Worm (Caenorhabditis elegans) whole organism, late embryonic: ENCODE measurements around the gene ssp-35.
A peak's percentile ranks its signal among the peaks of the same experiment; 100 is the strongest.

Source experiments
- C08G9.2 ChIP-seq: sonication (generic microtip); optimal IDR thresholded peaks from 2 replicates; lab custom pipeline; 2016; ENCODE audit warnings: mild to moderate bottlenecking, missing genetic modification characterization, moderate library complexity, missing compliant biosample characterization
- F13H6.1 ChIP-seq: sonication (generic microtip); optimal IDR thresholded peaks from 2 replicates; lab custom pipeline; 2016; ENCODE audit warnings: missing genetic modification characterization, missing compliant biosample characterization
- K09A11.1 ChIP-seq: sonication (generic microtip); optimal IDR thresholded peaks from 2 replicates; lab custom pipeline; 2017; ENCODE audit warnings: antibody characterized with exemption, mild to moderate bottlenecking, missing genetic modification characterization, missing compliant biosample characterization; ENCODE audit not compliant: insufficient read depth
- Y22D7AL.16 ChIP-seq: sonication (generic microtip); optimal IDR thresholded peaks from 2 replicates; lab custom pipeline; 2016; ENCODE audit warnings: missing genetic modification characterization, missing compliant biosample characterization
- ama-1 ChIP-seq: fragments of 150-350 bp; optimal IDR thresholded peaks from 2 replicates; lab custom pipeline; 2014
- ceh-14 ChIP-seq: sonication (generic microtip); optimal IDR thresholded peaks from 2 replicates; lab custom pipeline; 2016; ENCODE audit warnings: missing genotype, missing genetic modification characterization, missing compliant biosample characterization
- ceh-2 ChIP-seq: sonication (generic microtip); optimal IDR thresholded peaks from 2 replicates; lab custom pipeline; 2016; ENCODE audit warnings: missing genotype, missing genetic modification characterization, missing compliant biosample characterization
- ceh-30 ChIP-seq: fragments of 150-350 bp; optimal IDR thresholded peaks from 2 replicates; lab custom pipeline; 2014; ENCODE audit warnings: missing biosample characterization, missing genetic modification characterization
- ceh-31 ChIP-seq: sonication (generic microtip); optimal IDR thresholded peaks from 2 replicates; lab custom pipeline; 2016; ENCODE audit warnings: missing genetic modification characterization, missing compliant biosample characterization
- ceh-34 ChIP-seq: sonication (generic microtip); optimal IDR thresholded peaks from 2 replicates; lab custom pipeline; 2016; ENCODE audit warnings: mild to moderate bottlenecking, missing genetic modification characterization, missing compliant biosample characterization
- ceh-45 ChIP-seq: fragments of 200-800 bp; sonication (Bioruptor generic); IDR thresholded peaks from 2 replicates; pipeline ENCODE4 v1.3.6; 2022; ENCODE audit warnings: missing genetic modification reagents, missing genetic modification characterization, missing compliant biosample characterization
- ceh-48 ChIP-seq: sonication (generic microtip); optimal IDR thresholded peaks from 2 replicates; lab custom pipeline; 2016; ENCODE audit warnings: missing genetic modification characterization, inconsistent platforms, missing compliant biosample characterization
- ceh-6 ChIP-seq: fragments of 200-800 bp; sonication (Bioruptor generic); optimal IDR thresholded peaks from 2 replicates; lab custom pipeline; 2018; ENCODE audit warnings: mild to moderate bottlenecking, missing genetic modification characterization, missing compliant biosample characterization
- dmd-4 ChIP-seq: sonication (generic microtip); optimal IDR thresholded peaks from 2 replicates; lab custom pipeline; 2016; ENCODE audit warnings: borderline replicate concordance, missing genetic modification characterization, missing compliant biosample characterization
- dve-1 ChIP-seq: sonication (generic microtip); optimal IDR thresholded peaks from 2 replicates; lab custom pipeline; 2017; ENCODE audit warnings: antibody characterized with exemption, mild to moderate bottlenecking, missing genetic modification characterization, missing compliant biosample characterization
- elt-2 ChIP-seq: sonication (generic microtip); optimal IDR thresholded peaks from 2 replicates; lab custom pipeline; 2016; ENCODE audit warnings: missing genetic modification reagents, missing genetic modification characterization, missing compliant biosample characterization
- elt-4 ChIP-seq: sonication (generic microtip); optimal IDR thresholded peaks from 2 replicates; lab custom pipeline; 2016; ENCODE audit warnings: missing genetic modification characterization, missing compliant biosample characterization
- eyg-1 ChIP-seq: sonication (generic microtip); optimal IDR thresholded peaks from 2 replicates; lab custom pipeline; 2016; ENCODE audit warnings: missing genotype, missing genetic modification characterization, missing compliant biosample characterization
- fax-1 ChIP-seq: sonication (generic microtip); optimal IDR thresholded peaks from 2 replicates; lab custom pipeline; 2016; ENCODE audit warnings: missing genotype, missing genetic modification characterization, missing compliant biosample characterization
- fkh-6 ChIP-seq: sonication (generic microtip); optimal IDR thresholded peaks from 2 replicates; lab custom pipeline; 2016; ENCODE audit warnings: missing genetic modification characterization, missing compliant biosample characterization
- gmeb-2 ChIP-seq: sonication (generic microtip); optimal IDR thresholded peaks from 2 replicates; lab custom pipeline; 2016; ENCODE audit warnings: missing genetic modification characterization, inconsistent platforms, missing compliant biosample characterization
- hlh-13 ChIP-seq: fragments of 200-800 bp; sonication (Bioruptor generic); optimal IDR thresholded peaks from 2 replicates; lab custom pipeline; 2018; ENCODE audit warnings: mild to moderate bottlenecking, missing genetic modification characterization, missing compliant biosample characterization
- hlh-15 ChIP-seq: sonication (generic microtip); optimal IDR thresholded peaks from 2 replicates; lab custom pipeline; 2016; ENCODE audit warnings: missing genetic modification characterization, missing compliant biosample characterization
- hlh-30 ChIP-seq: sonication (generic microtip); optimal IDR thresholded peaks from 2 replicates; lab custom pipeline; 2017; ENCODE audit warnings: antibody characterized with exemption, missing genetic modification characterization, missing compliant biosample characterization; ENCODE audit not compliant: insufficient read depth
- hlh-6 ChIP-seq: sonication (generic microtip); optimal IDR thresholded peaks from 2 replicates; lab custom pipeline; 2016; ENCODE audit warnings: missing genotype, missing genetic modification characterization, missing compliant biosample characterization
- lim-6 ChIP-seq: sonication (generic microtip); optimal IDR thresholded peaks from 2 replicates; lab custom pipeline; 2016; ENCODE audit warnings: missing genetic modification characterization, missing compliant biosample characterization
- lin-11 ChIP-seq: fragments of 200-800 bp; sonication (Bioruptor generic); optimal IDR thresholded peaks from 2 replicates; lab custom pipeline; 2018; ENCODE audit warnings: mild to moderate bottlenecking, missing genetic modification characterization, missing compliant biosample characterization
- madf-2 ChIP-seq: sonication (generic microtip); optimal IDR thresholded peaks from 2 replicates; lab custom pipeline; 2017; ENCODE audit warnings: missing genetic modification characterization, missing compliant biosample characterization
- mec-3 ChIP-seq: sonication (generic microtip); optimal IDR thresholded peaks from 2 replicates; lab custom pipeline; 2016; ENCODE audit warnings: borderline replicate concordance, missing genetic modification characterization, missing compliant biosample characterization
- nfya-1 ChIP-seq: sonication (generic microtip); optimal IDR thresholded peaks from 2 replicates; lab custom pipeline; 2017; ENCODE audit warnings: missing genetic modification characterization, mild to moderate bottlenecking, missing compliant biosample characterization, antibody characterized with exemption, moderate library complexity
- nhr-11 ChIP-seq: fragments of 150-350 bp; optimal IDR thresholded peaks from 2 replicates; lab custom pipeline; 2014; ENCODE audit warnings: missing biosample characterization, missing genetic modification characterization
- nhr-232 ChIP-seq: sonication (generic microtip); optimal IDR thresholded peaks from 2 replicates; lab custom pipeline; 2016; ENCODE audit warnings: missing genetic modification characterization, missing compliant biosample characterization
- odd-2 ChIP-seq: sonication (generic microtip); optimal IDR thresholded peaks from 2 replicates; lab custom pipeline; 2017; ENCODE audit warnings: antibody characterized with exemption, mild to moderate bottlenecking, missing genetic modification characterization, missing compliant biosample characterization
- pag-3 ChIP-seq: sonication (generic microtip); optimal IDR thresholded peaks from 2 replicates; lab custom pipeline; 2016; ENCODE audit warnings: missing compliant biosample characterization, missing genetic modification characterization, borderline replicate concordance
- pat-9 ChIP-seq: fragments of 200-800 bp; sonication (Bioruptor generic); optimal IDR thresholded peaks from 2 replicates; lab custom pipeline; 2018; ENCODE audit warnings: mild to moderate bottlenecking, missing genetic modification characterization, moderate library complexity, missing compliant biosample characterization
- pha-2 ChIP-seq: sonication (generic microtip); optimal IDR thresholded peaks from 2 replicates; lab custom pipeline; 2017; ENCODE audit warnings: mild to moderate bottlenecking, missing genetic modification characterization, missing compliant biosample characterization
- pha-4 ChIP-seq: fragments of 150-350 bp; optimal IDR thresholded peaks from 2 replicates; lab custom pipeline; 2018; ENCODE audit warnings: missing biosample characterization, missing genetic modification reagents, missing genetic modification characterization
- pqm-1 ChIP-seq: sonication (generic microtip); optimal IDR thresholded peaks from 2 replicates; lab custom pipeline; 2016; ENCODE audit warnings: missing genetic modification characterization, missing compliant biosample characterization
- pros-1 ChIP-seq: fragments of 150-350 bp; optimal IDR thresholded peaks from 2 replicates; lab custom pipeline; 2014; ENCODE audit warnings: missing biosample characterization, missing genetic modification reagents, missing genetic modification characterization
- ref-2 ChIP-seq: sonication (generic microtip); optimal IDR thresholded peaks from 2 replicates; lab custom pipeline; 2016; ENCODE audit warnings: missing genetic modification characterization, missing compliant biosample characterization
- rnt-1 ChIP-seq: sonication (generic microtip); optimal IDR thresholded peaks from 2 replicates; lab custom pipeline; 2016; ENCODE audit warnings: missing genetic modification characterization, missing compliant biosample characterization
- syd-9 ChIP-seq: sonication (generic microtip); optimal IDR thresholded peaks from 2 replicates; lab custom pipeline; 2016; ENCODE audit warnings: mild to moderate bottlenecking, missing genetic modification characterization, moderate library complexity, missing compliant biosample characterization
- tbx-7 ChIP-seq: sonication (generic microtip); optimal IDR thresholded peaks from 2 replicates; lab custom pipeline; 2016; ENCODE audit warnings: missing genotype, missing genetic modification characterization, missing compliant biosample characterization
- unc-3 ChIP-seq, 2 experiments: fragments of 200-800 bp in 1 of 2; sonication (Bioruptor generic) in 1 of 2; sonication (generic microtip) in 1 of 2; conservative IDR thresholded peaks in 1 of 2; optimal IDR thresholded peaks in 1 of 2; 2 replicates each; pipeline versions ENCODE4 v1.3.6 to Lab custom; 2016 to 2022; ENCODE audit warnings: missing compliant biosample characterization in 2 of 2, missing genetic modification characterization in 2 of 2, missing genetic modification reagents in 1 of 2
- unc-42 ChIP-seq: sonication (generic microtip); optimal IDR thresholded peaks from 2 replicates; lab custom pipeline; 2016; ENCODE audit warnings: missing genotype, missing genetic modification characterization, missing compliant biosample characterization
- zip-5 ChIP-seq: sonication (generic microtip); optimal IDR thresholded peaks from 2 replicates; lab custom pipeline; 2016; ENCODE audit warnings: missing genetic modification characterization, missing compliant biosample characterization
- ztf-16 ChIP-seq: sonication (generic microtip); optimal IDR thresholded peaks from 2 replicates; lab custom pipeline; 2017; ENCODE audit warnings: missing genetic modification characterization, missing compliant biosample characterization

Gene ssp-35

DNA sequence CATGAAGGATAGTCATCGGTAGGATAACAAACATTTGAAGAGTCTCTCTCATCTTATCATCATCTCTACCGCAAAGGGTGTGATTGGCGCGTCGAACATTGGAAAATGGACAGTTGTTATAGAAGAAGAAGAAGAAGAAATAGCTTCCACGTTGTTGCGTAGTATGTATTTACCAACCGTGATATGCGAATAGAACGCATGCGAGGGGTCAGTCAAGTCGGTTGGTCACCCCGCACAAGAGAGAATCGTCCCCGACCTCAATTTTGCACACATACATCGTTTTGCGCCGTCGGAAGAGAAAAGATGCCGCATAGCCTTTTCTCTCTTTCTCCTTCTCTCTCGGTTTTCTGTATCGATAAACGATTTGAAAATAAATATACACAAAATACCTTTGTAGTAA lies 31.4 kb upstream of the ssp-35 start:
- TF ChIP-seq dve-1 (tag; lab: Kevin White, UChicago) (no peak), C08G9.2 (tag; lab: Kevin White, UChicago) (no peak), lin-11 (tag; lab: Kevin White, UChicago) (no peak), dmd-4 (no peak), hlh-15 (tag; lab: Kevin White, UChicago) (no peak), ama-1 (no peak), pha-4 (tag; lab: Kevin White, UChicago) (no peak), ceh-34 (tag; lab: Kevin White, UChicago) (no peak), elt-2 (tag; lab: Kevin White, UChicago) (peak; percentile 15), lim-6 (no peak), unc-3 (GFP tag; conservative IDR thresholded peaks at IDR 0.05; lab: Robert Waterston, UW) (no peak), unc-3 (tag; optimal IDR thresholded peaks at IDR 0.05; lab: Kevin White, UChicago) (no peak), nfya-1 (tag; lab: Kevin White, UChicago) (peak; percentile 12), rnt-1 (tag; lab: Kevin White, UChicago) (no peak), gmeb-2 (tag; lab: Kevin White, UChicago) (no peak), fkh-6 (no peak), ceh-2 (tag; lab: Kevin White, UChicago) (no peak)

DNA sequence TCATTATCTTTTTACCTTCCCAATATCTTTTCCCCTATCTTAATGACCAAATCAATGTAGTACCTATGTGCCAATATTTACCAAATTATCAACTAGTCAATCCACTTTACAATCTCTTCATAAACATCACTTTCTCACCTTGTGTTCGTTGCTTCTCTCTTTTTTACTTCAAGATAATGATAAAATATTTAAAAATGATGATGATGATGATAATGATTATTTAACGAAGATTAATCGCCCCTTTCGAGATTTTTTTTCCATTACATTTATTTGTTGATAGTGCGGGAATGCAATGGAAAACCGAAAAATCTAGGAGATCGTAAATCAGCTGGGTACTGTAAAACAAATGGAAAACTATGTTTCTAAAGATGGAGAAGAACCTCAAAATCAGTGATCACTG lies 30.5 kb upstream of the ssp-35 start:
- no peak for TF ChIP-seq ztf-16 (tag; lab: Kevin White, UChicago)
- TF ChIP-seq elt-2 (tag; lab: Kevin White, UChicago): peak; percentile 21

DNA sequence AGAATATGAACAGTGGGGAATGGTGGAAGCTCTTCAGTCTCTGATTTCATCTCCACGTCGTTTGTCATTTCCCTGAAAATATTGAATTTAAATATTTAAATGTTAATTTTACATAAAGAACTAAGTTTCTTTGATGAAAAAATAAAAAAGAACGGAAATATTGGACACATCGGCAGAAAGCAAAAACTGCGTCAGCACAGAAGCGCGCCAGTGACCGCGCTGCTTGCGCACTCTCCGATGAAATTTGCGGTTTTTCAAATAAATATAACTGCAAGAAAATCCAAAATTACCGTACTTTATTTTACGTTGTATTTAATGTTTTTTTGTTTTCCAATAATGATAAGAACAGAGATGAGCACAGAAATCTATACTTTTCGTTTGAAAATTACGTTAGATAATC lies 28.0 kb upstream of the ssp-35 start, which contains the start of the genes srpa-68 and srh-16:
Gene srpa-68 (minus strand): TSS at position 72 of the 400 bp plus-strand sequence.
Gene srh-16 (plus strand): TSS at position 275 of the 400 bp plus-strand sequence.
- peak; percentile 72 for TF ChIP-seq ceh-30
- TF ChIP-seq elt-4 (tag; lab: Kevin White, UChicago): no peak
- no peak for TF ChIP-seq fax-1 (tag; lab: Kevin White, UChicago)
- TF ChIP-seq syd-9 (tag; lab: Kevin White, UChicago): peak; percentile 38
- peak; percentile 79 for TF ChIP-seq elt-2 (tag; lab: Kevin White, UChicago)
- TF ChIP-seq ref-2: no peak
- no peak for TF ChIP-seq pha-4 (tag; lab: Kevin White, UChicago)
- TF ChIP-seq pag-3 (tag; lab: Kevin White, UChicago): no peak
- TF ChIP-seq Y22D7AL.16 (tag; lab: Kevin White, UChicago): peak; percentile 33
- peak; percentile 52 for TF ChIP-seq K09A11.1
- no peak for TF ChIP-seq pqm-1 (tag; lab: Kevin White, UChicago)
- peak; percentile 28 for TF ChIP-seq ztf-16 (tag; lab: Kevin White, UChicago)
- TF ChIP-seq F13H6.1: no peak
- TF ChIP-seq nhr-11 (tag; lab: Kevin White, UChicago): no peak
- no peak for TF ChIP-seq ceh-6 (GFP tag; lab: Kevin White, UChicago)
- no peak for TF ChIP-seq nhr-232 (tag; lab: Kevin White, UChicago)
- TF ChIP-seq ceh-45 (GFP tag; lab: Robert Waterston, UW): peak; percentile 59; the same call in 1 of the 2 replicates
- peak; percentile 44 for TF ChIP-seq unc-42 (tag; lab: Kevin White, UChicago)
- peak; percentile 58 for TF ChIP-seq ceh-34 (tag; lab: Kevin White, UChicago)
- peak; percentile 60 for TF ChIP-seq fkh-6
- no peak for TF ChIP-seq pros-1 (tag; lab: Kevin White, UChicago)
- peak; percentile 57 for TF ChIP-seq ceh-14 (tag; lab: Kevin White, UChicago)
- peak; percentile 51 for TF ChIP-seq pat-9
- TF ChIP-seq odd-2 (tag; lab: Kevin White, UChicago): peak; percentile 60
- TF ChIP-seq ama-1: no peak
- TF ChIP-seq tbx-7: no peak
- peak; percentile 33 for TF ChIP-seq hlh-13 (GFP tag; lab: Kevin White, UChicago)
- TF ChIP-seq nfya-1 (tag; lab: Kevin White, UChicago): peak; percentile 76
- peak; percentile 65 for TF ChIP-seq pha-2 (tag; lab: Kevin White, UChicago)
- peak; percentile 38 for TF ChIP-seq madf-2 (tag; lab: Kevin White, UChicago)
- peak; percentile 42 for TF ChIP-seq ceh-31 (tag; lab: Kevin White, UChicago)
- TF ChIP-seq eyg-1 (tag; lab: Kevin White, UChicago): peak; percentile 29
- no peak for TF ChIP-seq hlh-6 (tag; lab: Kevin White, UChicago)
- TF ChIP-seq rnt-1 (tag; lab: Kevin White, UChicago): peak; percentile 79
- TF ChIP-seq ceh-2 (tag; lab: Kevin White, UChicago): peak; percentile 54
- peak; percentile 43 for TF ChIP-seq lin-11 (tag; lab: Kevin White, UChicago)
- TF ChIP-seq ceh-48 (tag; lab: Kevin White, UChicago): peak; percentile 62
- no peak for TF ChIP-seq dmd-4
- peak; percentile 14 for TF ChIP-seq zip-5 (tag; lab: Kevin White, UChicago)
- TF ChIP-seq mec-3 (tag; lab: Kevin White, UChicago): no peak
- no peak for TF ChIP-seq hlh-30 (tag; lab: Kevin White, UChicago)
